Worm (Caenorhabditis elegans): Measurements from ENCODE around the gene cee-1.

The cee-1 gene

DNA sequence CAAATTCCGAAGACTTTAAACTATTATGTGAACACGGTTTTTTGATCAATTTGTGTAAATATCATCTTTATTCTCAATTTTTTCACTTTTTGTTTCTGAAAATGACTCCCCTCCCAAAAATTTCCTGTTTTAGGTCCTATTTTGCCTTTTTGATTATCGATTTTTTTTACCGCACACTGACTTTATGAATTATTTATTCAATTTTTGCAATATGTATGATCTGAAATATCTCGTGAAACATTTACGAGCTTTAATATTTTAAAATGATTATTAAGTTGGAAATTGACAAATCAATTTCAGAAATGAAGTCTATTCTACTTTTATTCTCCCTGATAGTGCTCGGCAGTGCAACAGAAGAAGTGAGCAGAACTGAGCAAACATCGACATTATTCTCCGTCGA lies 33.1 kb upstream of the cee-1 start, which contains the start of gene C35D10.1:
Gene C35D10.1, plus strand, starts transcription at position 301 of the 400 bp plus-strand sequence.
- TF ChIP-seq T22C8.4 (GFP tag; IDR thresholded peaks at IDR 0.05) (no peak), ztf-29 (GFP tag; IDR thresholded peaks at IDR 0.05) (no peak), klf-2 (GFP tag; conservative IDR thresholded peaks at IDR 0.05) (no peak), tab-1 (GFP tag; IDR thresholded peaks at IDR 0.05) (no peak), med-1 (GFP tag; optimal IDR thresholded peaks at IDR 0.05; ENCODE audit: insufficient read depth) (no peak), ref-1 (GFP tag; conservative IDR thresholded peaks at IDR 0.05) (no peak), cog-1 (tag; optimal IDR thresholded peaks at IDR 0.05) (no peak), ztf-23 (GFP tag; IDR thresholded peaks at IDR 0.05) (no peak), flt-1 (GFP tag; IDR thresholded peaks at IDR 0.05) (no peak)

DNA sequence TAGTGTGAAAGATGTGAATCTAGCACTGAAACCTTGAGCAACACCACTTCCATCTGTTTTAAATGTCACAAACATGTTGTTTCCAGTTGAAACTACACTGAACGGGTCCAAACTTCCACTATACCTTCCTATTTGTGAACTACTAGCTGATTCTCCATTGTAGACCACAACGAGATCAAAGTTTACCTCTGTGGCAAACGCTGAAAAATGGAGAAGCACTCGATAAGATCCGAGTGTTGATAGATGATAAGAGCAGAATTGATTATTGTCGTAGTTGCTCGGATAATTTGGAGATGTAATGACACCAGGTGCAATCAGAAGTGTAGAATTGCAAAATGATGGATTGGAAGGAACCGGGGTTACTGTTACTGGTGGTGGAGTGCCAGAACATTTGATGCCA lies 30.5 kb upstream of the cee-1 start:
- no peak for TF ChIP-seq ztf-23 (GFP tag; IDR thresholded peaks at IDR 0.05)
- no peak for TF ChIP-seq cog-1 (tag; optimal IDR thresholded peaks at IDR 0.05)
- TF ChIP-seq flt-1 (GFP tag; IDR thresholded peaks at IDR 0.05): no peak
- TF ChIP-seq med-1 (GFP tag; optimal IDR thresholded peaks at IDR 0.05; ENCODE audit: insufficient read depth): no peak
- no peak for TF ChIP-seq klf-2 (GFP tag; conservative IDR thresholded peaks at IDR 0.05)
- no peak for TF ChIP-seq tab-1 (GFP tag; IDR thresholded peaks at IDR 0.05)
- no peak for TF ChIP-seq T22C8.4 (GFP tag; IDR thresholded peaks at IDR 0.05)
- TF ChIP-seq ref-1 (GFP tag; conservative IDR thresholded peaks at IDR 0.05): no peak
- TF ChIP-seq ztf-29 (GFP tag; IDR thresholded peaks at IDR 0.05): no peak

DNA sequence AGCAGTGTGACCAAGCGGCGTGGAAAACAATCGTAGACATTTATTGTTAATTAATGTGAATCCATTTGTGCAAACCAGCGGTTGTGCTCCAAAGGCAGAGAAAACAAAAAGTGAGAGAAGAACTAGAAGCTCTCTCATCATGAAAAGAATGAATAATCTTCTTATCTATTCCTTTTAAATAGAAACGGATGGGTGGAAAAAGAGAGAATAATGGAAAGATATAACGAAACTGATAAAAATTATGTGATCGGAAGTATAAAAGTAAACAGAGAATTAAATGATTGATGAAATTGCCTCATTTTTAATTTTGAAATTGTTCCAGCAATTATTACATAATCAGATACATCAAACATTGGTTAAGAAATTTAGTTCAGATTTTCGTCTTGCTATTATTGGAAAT lies 29.1 kb upstream of the cee-1 start, which contains the start of gene clec-5:
Gene clec-5, minus strand, starts transcription at position 178 of the 400 bp plus-strand sequence.
- TF ChIP-seq flt-1 (GFP tag; IDR thresholded peaks at IDR 0.05) (no peak), tab-1 (GFP tag; IDR thresholded peaks at IDR 0.05) (no peak), klf-2 (GFP tag; conservative IDR thresholded peaks at IDR 0.05) (no peak), med-1 (GFP tag; optimal IDR thresholded peaks at IDR 0.05; ENCODE audit: insufficient read depth) (no peak), ztf-29 (GFP tag; IDR thresholded peaks at IDR 0.05) (no peak), ref-1 (GFP tag; conservative IDR thresholded peaks at IDR 0.05) (no peak), cog-1 (tag; optimal IDR thresholded peaks at IDR 0.05) (no peak), T22C8.4 (GFP tag; IDR thresholded peaks at IDR 0.05) (no peak), ztf-23 (GFP tag; IDR thresholded peaks at IDR 0.05) (no peak)

DNA sequence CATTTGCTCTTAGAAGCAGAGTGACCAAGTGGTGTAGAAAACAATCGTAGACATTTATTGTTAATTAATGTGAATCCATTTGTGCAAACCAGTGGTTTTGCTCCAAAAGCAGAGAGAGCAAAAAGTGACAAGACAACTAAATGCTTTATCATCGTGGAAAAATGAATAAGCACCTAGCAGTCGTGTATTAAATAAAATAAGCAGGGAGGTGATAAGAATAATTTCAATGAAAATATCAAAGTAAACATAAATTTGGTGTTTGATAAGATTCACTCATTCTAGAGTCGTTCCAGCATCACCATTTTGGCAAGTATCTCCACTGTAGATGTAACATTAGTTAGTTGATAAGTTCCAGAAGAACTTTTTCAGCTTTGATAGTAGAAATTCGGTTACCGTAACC lies 25.2 kb upstream of the cee-1 start, which contains the start of gene clec-6:
Gene clec-6, minus strand, starts transcription at position 154 of the 400 bp plus-strand sequence.
- TF ChIP-seq ztf-23 (GFP tag; IDR thresholded peaks at IDR 0.05) (no peak), ztf-29 (GFP tag; IDR thresholded peaks at IDR 0.05) (no peak), T22C8.4 (GFP tag; IDR thresholded peaks at IDR 0.05) (no peak), tab-1 (GFP tag; IDR thresholded peaks at IDR 0.05) (no peak), cog-1 (tag; optimal IDR thresholded peaks at IDR 0.05) (no peak), klf-2 (GFP tag; conservative IDR thresholded peaks at IDR 0.05) (no peak), med-1 (GFP tag; optimal IDR thresholded peaks at IDR 0.05; ENCODE audit: insufficient read depth) (no peak), flt-1 (GFP tag; IDR thresholded peaks at IDR 0.05) (no peak), ref-1 (GFP tag; conservative IDR thresholded peaks at IDR 0.05) (no peak)

DNA sequence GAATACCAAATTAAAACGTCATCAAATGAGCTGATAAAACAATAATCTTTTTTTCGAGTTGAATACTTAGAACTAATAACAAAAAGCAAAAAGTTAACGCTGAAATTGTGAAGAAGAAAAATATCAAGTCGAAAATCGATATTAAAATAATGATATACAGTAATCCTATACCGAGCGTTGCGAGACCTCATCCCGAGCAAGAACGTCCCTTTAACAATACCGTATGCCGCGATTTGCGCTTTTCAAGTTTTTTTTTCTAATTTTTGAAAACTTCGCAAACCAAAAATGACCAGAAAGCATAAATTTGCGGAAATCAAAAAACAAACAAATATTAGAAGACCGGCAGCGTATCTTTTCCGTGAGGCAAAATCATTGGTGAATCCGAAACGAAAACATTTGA lies 21.5 kb upstream of the cee-1 start, which contains the start of gene F26F4.5:
Gene F26F4.5, minus strand, starts transcription at position 256 of the 400 bp plus-strand sequence.
- TF ChIP-seq ref-1 (GFP tag; conservative IDR thresholded peaks at IDR 0.05): no peak
- no peak for TF ChIP-seq klf-2 (GFP tag; conservative IDR thresholded peaks at IDR 0.05)
- no peak for TF ChIP-seq ztf-23 (GFP tag; IDR thresholded peaks at IDR 0.05)
- TF ChIP-seq ztf-29 (GFP tag; IDR thresholded peaks at IDR 0.05): no peak
- no peak for TF ChIP-seq cog-1 (tag; optimal IDR thresholded peaks at IDR 0.05)
- no peak for TF ChIP-seq T22C8.4 (GFP tag; IDR thresholded peaks at IDR 0.05)
- no peak for TF ChIP-seq med-1 (GFP tag; optimal IDR thresholded peaks at IDR 0.05; ENCODE audit: insufficient read depth)
- TF ChIP-seq flt-1 (GFP tag; IDR thresholded peaks at IDR 0.05): no peak
- no peak for TF ChIP-seq tab-1 (GFP tag; IDR thresholded peaks at IDR 0.05)

DNA sequence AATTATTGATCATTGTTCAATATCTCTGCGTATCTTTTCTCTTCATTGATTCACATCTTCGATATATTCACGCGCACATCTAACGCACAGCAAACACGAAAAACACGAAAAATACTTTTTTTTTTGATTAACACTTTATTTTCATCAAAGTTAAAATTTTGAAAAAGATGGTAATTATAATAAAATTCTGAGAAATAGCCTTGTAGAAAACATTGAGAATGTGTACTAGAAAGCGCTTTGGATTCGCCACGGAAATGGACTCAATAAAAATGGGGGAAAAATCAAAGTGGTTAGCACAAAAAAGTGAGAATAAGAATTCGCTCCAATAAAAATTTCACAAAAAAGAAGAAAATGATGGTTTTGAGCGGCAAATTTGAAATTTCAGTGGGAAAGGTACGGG lies 19.0 kb upstream of the cee-1 start, which contains the start of gene F26F4.6:
Gene F26F4.6, minus strand, starts transcription at position 101 of the 400 bp plus-strand sequence.
- TF ChIP-seq med-1 (GFP tag; optimal IDR thresholded peaks at IDR 0.05; ENCODE audit: insufficient read depth): no peak
- TF ChIP-seq cog-1 (tag; optimal IDR thresholded peaks at IDR 0.05): no peak
- TF ChIP-seq ztf-29 (GFP tag; IDR thresholded peaks at IDR 0.05): no peak
- no peak for TF ChIP-seq flt-1 (GFP tag; IDR thresholded peaks at IDR 0.05)
- TF ChIP-seq ref-1 (GFP tag; conservative IDR thresholded peaks at IDR 0.05): no peak
- TF ChIP-seq klf-2 (GFP tag; conservative IDR thresholded peaks at IDR 0.05): no peak
- TF ChIP-seq ztf-23 (GFP tag; IDR thresholded peaks at IDR 0.05): no peak
- TF ChIP-seq T22C8.4 (GFP tag; IDR thresholded peaks at IDR 0.05): no peak

DNA sequence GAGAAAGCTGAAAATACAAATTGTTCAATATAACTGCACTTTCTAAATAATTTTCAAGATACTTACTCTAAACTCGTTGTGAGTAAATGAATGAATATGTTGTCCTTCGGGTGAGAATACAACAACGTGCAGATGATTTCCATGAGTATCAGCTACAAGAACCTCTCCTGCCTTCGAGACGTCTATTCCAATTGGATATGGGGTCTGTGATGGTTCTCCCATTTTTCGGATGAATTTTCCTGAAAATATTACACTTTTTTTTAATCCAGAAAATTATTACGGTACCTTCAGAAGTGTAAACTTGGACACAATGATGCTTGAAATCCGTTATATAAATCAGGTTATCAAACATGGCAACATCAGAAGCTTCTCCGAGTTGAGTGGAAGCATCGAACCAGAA lies 17.2 kb upstream of the cee-1 start:
- no peak for TF ChIP-seq klf-2 (GFP tag; conservative IDR thresholded peaks at IDR 0.05)
- TF ChIP-seq cog-1 (tag; optimal IDR thresholded peaks at IDR 0.05): no peak
- no peak for TF ChIP-seq ref-1 (GFP tag; conservative IDR thresholded peaks at IDR 0.05)
- TF ChIP-seq flt-1 (GFP tag; IDR thresholded peaks at IDR 0.05): no peak
- TF ChIP-seq tab-1 (GFP tag; IDR thresholded peaks at IDR 0.05): no peak
- TF ChIP-seq med-1 (GFP tag; optimal IDR thresholded peaks at IDR 0.05; ENCODE audit: insufficient read depth): no peak
- TF ChIP-seq ztf-23 (GFP tag; IDR thresholded peaks at IDR 0.05): no peak
- TF ChIP-seq T22C8.4 (GFP tag; IDR thresholded peaks at IDR 0.05): no peak
- TF ChIP-seq ztf-29 (GFP tag; IDR thresholded peaks at IDR 0.05): no peak

DNA sequence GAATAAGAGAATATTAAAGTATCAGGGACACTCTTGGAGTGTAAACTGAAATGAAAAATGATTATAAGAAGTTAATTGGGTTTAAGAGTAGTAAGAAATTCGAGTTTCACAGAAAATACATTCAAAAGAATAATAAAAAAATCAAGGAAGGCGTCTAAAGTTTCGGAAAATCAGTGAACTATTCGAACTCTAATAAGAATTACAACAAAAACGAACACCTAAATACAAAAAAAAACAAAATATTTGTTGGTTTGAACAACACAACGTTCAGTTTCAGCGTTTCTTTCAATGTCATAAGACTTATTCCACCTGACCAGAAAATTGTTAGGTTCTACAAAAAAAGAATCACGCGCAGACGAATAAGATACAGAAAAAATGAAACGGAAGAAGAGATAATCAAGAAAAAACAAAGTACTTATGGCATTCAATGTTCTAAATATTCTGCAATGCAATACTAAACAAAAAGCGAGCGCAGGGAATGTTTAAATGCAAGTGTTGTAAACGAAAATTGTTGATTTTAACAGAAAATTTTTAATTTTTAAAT lies 13.4 kb upstream of the cee-1 start, which contains the start of gene nhl-2:
Gene nhl-2, minus strand, starts transcription at position 51 of the 544 bp plus-strand sequence.
- TF ChIP-seq ztf-29 (GFP tag; IDR thresholded peaks at IDR 0.05): no peak
- no peak for TF ChIP-seq ref-1 (GFP tag; conservative IDR thresholded peaks at IDR 0.05)
- no peak for TF ChIP-seq med-1 (GFP tag; optimal IDR thresholded peaks at IDR 0.05; ENCODE audit: insufficient read depth)
- TF ChIP-seq tab-1 (GFP tag; IDR thresholded peaks at IDR 0.05): no peak

DNA sequence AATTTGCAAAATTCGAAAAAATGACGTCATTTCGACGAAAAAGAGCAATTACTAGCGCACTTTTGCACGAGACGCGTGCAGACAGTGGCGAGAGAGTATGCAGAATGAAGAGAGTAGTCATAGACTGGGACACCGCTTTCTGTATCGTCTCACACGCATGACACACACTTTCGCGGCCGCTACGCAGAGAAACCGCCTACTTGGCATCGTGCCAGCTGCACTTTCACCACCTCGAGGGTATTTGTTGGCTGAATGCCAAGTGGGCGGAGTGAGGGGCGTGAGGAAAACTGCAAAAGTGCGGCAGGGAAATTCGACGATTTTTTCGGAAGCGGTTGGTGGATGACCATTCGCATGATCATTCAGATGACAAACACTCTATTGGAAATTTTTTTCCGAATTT lies 12.8 kb upstream of the cee-1 start:
- TF ChIP-seq tab-1 (GFP tag; IDR thresholded peaks at IDR 0.05) (no peak), flt-1 (GFP tag; IDR thresholded peaks at IDR 0.05) (peak; percentile 84), ztf-23 (GFP tag; IDR thresholded peaks at IDR 0.05) (peak; percentile 94), klf-2 (GFP tag; conservative IDR thresholded peaks at IDR 0.05) (no peak), cog-1 (tag; optimal IDR thresholded peaks at IDR 0.05) (peak; percentile 95), T22C8.4 (GFP tag; IDR thresholded peaks at IDR 0.05) (peak; percentile 36; the same call in 1 of the 2 replicates)
